Worm (Caenorhabditis elegans) whole organism, L4 larva: ENCODE measurements around the gene hpo-19.

ENCODE experiments used
- D1046.2 ChIP-seq: fragments of 200-800 bp; sonication (Bioruptor generic); IDR thresholded peaks from 2 replicates; pipeline ENCODE4 v1.3.6; 2022; ENCODE audit warnings: missing genetic modification characterization, missing compliant biosample characterization
- F10B5.3 ChIP-seq: sonication (generic microtip); optimal IDR thresholded peaks from 2 replicates; lab custom pipeline; 2016; ENCODE audit warnings: mild to moderate bottlenecking, missing genetic modification characterization, missing compliant biosample characterization
- R02D3.7 ChIP-seq: fragments of 150-350 bp; sonication (generic microtip); optimal IDR thresholded peaks from 3 replicates; lab custom pipeline; 2014; ENCODE audit warnings: missing biosample characterization, missing genetic modification characterization
- T20F7.1 ChIP-seq: fragments of 200-800 bp; sonication (Bioruptor generic); optimal IDR thresholded peaks from 2 replicates; lab custom pipeline; 2018; ENCODE audit warnings: mild to moderate bottlenecking, missing genetic modification characterization, missing compliant biosample characterization
- ZK546.5 ChIP-seq, 2 experiments: sonication (generic microtip); optimal IDR thresholded peaks; 2 replicates each; lab custom pipeline; 2017; ENCODE audit warnings: missing biosample characterization in 2 of 2, missing genetic modification characterization in 2 of 2
- ceh-20 ChIP-seq: fragments of 200-800 bp; sonication (Bioruptor generic); IDR thresholded peaks from 2 replicates; pipeline ENCODE4 v1.3.6; 2022; ENCODE audit warnings: missing genetic modification reagents, missing genetic modification characterization, missing compliant biosample characterization
- ceh-32 ChIP-seq: sonication (generic microtip); optimal IDR thresholded peaks from 2 replicates; lab custom pipeline; 2016; ENCODE audit warnings: mild to moderate bottlenecking, missing genetic modification characterization, missing compliant biosample characterization; ENCODE audit not compliant: poor library complexity
- ces-1 ChIP-seq: fragments of 150-350 bp; sonication (generic microtip); optimal IDR thresholded peaks from 4 replicates; lab custom pipeline; 2014; ENCODE audit warnings: missing biosample characterization, missing genetic modification reagents, missing genetic modification characterization
- cey-2 ChIP-seq: sonication (generic microtip); optimal IDR thresholded peaks from 3 replicates; lab custom pipeline; 2017; ENCODE audit warnings: missing genetic modification characterization, mild to moderate bottlenecking, missing compliant biosample characterization, antibody characterized with exemption, borderline replicate concordance; ENCODE audit not compliant: insufficient read depth
- daf-16 ChIP-seq, 3 experiments: sonication (generic microtip); optimal IDR thresholded peaks; 2 replicates each; lab custom pipeline; 2016 to 2017; ENCODE audit warnings: missing genetic modification characterization in 3 of 3, missing genetic modification reagents in 3 of 3, mild to moderate bottlenecking in 2 of 3, missing compliant biosample characterization in 2 of 3, missing biosample characterization in 1 of 3, moderate library complexity in 1 of 3
- dmd-6 ChIP-seq: fragments of 200-800 bp; sonication (Bioruptor generic); IDR thresholded peaks from 2 replicates; pipeline ENCODE4 v1.3.6; 2022; ENCODE audit warnings: missing genetic modification reagents, missing genetic modification characterization, missing compliant biosample characterization
- dpl-1 ChIP-seq: fragments of 150-350 bp; optimal IDR thresholded peaks from 2 replicates; lab custom pipeline; 2014; ENCODE audit warnings: missing biosample characterization, missing genetic modification reagents, missing genetic modification characterization
- dve-1 ChIP-seq: sonication (generic microtip); optimal IDR thresholded peaks from 2 replicates; lab custom pipeline; 2017; ENCODE audit warnings: antibody characterized with exemption, mild to moderate bottlenecking, missing genetic modification characterization, missing compliant biosample characterization; ENCODE audit not compliant: insufficient read depth
- egl-27 ChIP-seq: sonication (generic microtip); optimal IDR thresholded peaks from 3 replicates; lab custom pipeline; 2017; ENCODE audit warnings: missing biosample characterization, missing genetic modification reagents, missing genetic modification characterization
- hlh-11 ChIP-seq: fragments of 200-800 bp; sonication (Bioruptor generic); optimal IDR thresholded peaks from 2 replicates; lab custom pipeline; 2018; ENCODE audit warnings: mild to moderate bottlenecking, missing genetic modification characterization, missing compliant biosample characterization
- hmg-1.1 ChIP-seq: fragments of 200-800 bp; sonication (Bioruptor generic); IDR thresholded peaks from 2 replicates; pipeline ENCODE4 v1.3.6; 2022; ENCODE audit warnings: missing genetic modification reagents, missing genetic modification characterization, missing compliant biosample characterization
- lin-1 ChIP-seq: fragments of 200-800 bp; sonication (Bioruptor generic); IDR thresholded peaks from 2 replicates; pipeline ENCODE4 v1.3.6; 2022; ENCODE audit warnings: missing genetic modification reagents, missing genetic modification characterization, missing compliant biosample characterization
- lin-13 ChIP-seq: fragments of 150-350 bp; optimal IDR thresholded peaks from 2 replicates; lab custom pipeline; 2014; ENCODE audit warnings: missing biosample characterization, missing genetic modification reagents, missing genetic modification characterization
- lir-3 ChIP-seq: sonication (generic microtip); optimal IDR thresholded peaks from 2 replicates; lab custom pipeline; 2016; ENCODE audit warnings: mild to moderate bottlenecking, missing genetic modification characterization, missing compliant biosample characterization
- madf-5 ChIP-seq, 2 experiments: fragments of 200-800 bp; sonication (Bioruptor generic); IDR thresholded peaks; 2 replicates each; pipeline ENCODE4 v1.3.6; 2022; ENCODE audit warnings: missing compliant biosample characterization in 2 of 2, missing genetic modification characterization in 2 of 2
- madf-9 ChIP-seq: fragments of 200-800 bp; sonication (Bioruptor generic); conservative IDR thresholded peaks from 2 replicates; pipeline ENCODE4 v1.3.6; 2022; ENCODE audit warnings: missing genetic modification reagents, missing genetic modification characterization, missing compliant biosample characterization
- mdl-1 ChIP-seq, 2 experiments: fragments of 150-350 bp in 1 of 2; sonication (generic microtip) in 1 of 2; optimal IDR thresholded peaks; 2 replicates each; lab custom pipeline; 2014 to 2017; ENCODE audit warnings: missing biosample characterization in 2 of 2, missing genetic modification characterization in 2 of 2
- mep-1 ChIP-seq: fragments of 150-350 bp; sonication (generic microtip); optimal IDR thresholded peaks from 3 replicates; lab custom pipeline; 2014; ENCODE audit warnings: missing biosample characterization, missing genetic modification characterization
- mxl-2 ChIP-seq: fragments of 200-800 bp; sonication (Bioruptor generic); conservative IDR thresholded peaks from 2 replicates; pipeline ENCODE4 v1.3.6; 2022; ENCODE audit warnings: missing genetic modification reagents, missing genetic modification characterization, missing compliant biosample characterization
- mxl-3 ChIP-seq: fragments of 200-800 bp; sonication (Bioruptor generic); optimal IDR thresholded peaks from 2 replicates; lab custom pipeline; 2018; ENCODE audit warnings: mild to moderate bottlenecking, missing genetic modification characterization, missing compliant biosample characterization
- nhr-102 ChIP-seq: sonication (generic microtip); optimal IDR thresholded peaks from 2 replicates; lab custom pipeline; 2016; ENCODE audit warnings: mild to moderate bottlenecking, missing genetic modification characterization, moderate library complexity, missing compliant biosample characterization
- nhr-237 ChIP-seq: sonication (generic microtip); optimal IDR thresholded peaks from 2 replicates; lab custom pipeline; 2017; ENCODE audit warnings: missing biosample characterization, missing genetic modification characterization
- nhr-28 ChIP-seq: fragments of 150-350 bp; optimal IDR thresholded peaks from 2 replicates; lab custom pipeline; 2014; ENCODE audit warnings: missing biosample characterization, missing genetic modification characterization
- nhr-41 ChIP-seq: fragments of 200-800 bp; sonication (Bioruptor generic); IDR thresholded peaks from 2 replicates; pipeline ENCODE4 v1.3.6; 2022; ENCODE audit warnings: missing genetic modification reagents, missing genetic modification characterization, missing compliant biosample characterization
- nhr-42 ChIP-seq: fragments of 200-800 bp; sonication (Bioruptor generic); IDR thresholded peaks from 2 replicates; pipeline ENCODE4 v1.3.6; 2022; ENCODE audit warnings: missing genetic modification characterization, missing compliant biosample characterization
- nhr-48 ChIP-seq: sonication (generic microtip); optimal IDR thresholded peaks from 2 replicates; lab custom pipeline; 2016; ENCODE audit warnings: mild to moderate bottlenecking, missing genetic modification characterization, missing compliant biosample characterization
- nhr-76 ChIP-seq: fragments of 150-350 bp; optimal IDR thresholded peaks from 2 replicates; lab custom pipeline; 2014; ENCODE audit warnings: missing biosample characterization, missing genetic modification characterization
- nhr-77 ChIP-seq: fragments of 150-350 bp; optimal IDR thresholded peaks from 2 replicates; lab custom pipeline; 2014; ENCODE audit warnings: missing biosample characterization, missing genetic modification characterization
- pha-4 ChIP-seq, 2 experiments: fragments of 150-350 bp in 1 of 2; fragments of 200-800 bp in 1 of 2; sonication (Bioruptor generic) in 1 of 2; IDR thresholded peaks in 1 of 2; optimal IDR thresholded peaks in 1 of 2; 2 replicates each; pipeline versions ENCODE4 v1.3.6 to Lab custom; 2014 to 2022; ENCODE audit warnings: missing genetic modification characterization in 2 of 2, missing genetic modification reagents in 2 of 2, missing biosample characterization in 1 of 2, missing compliant biosample characterization in 1 of 2
- php-3 ChIP-seq: fragments of 200-800 bp; sonication (Bioruptor generic); IDR thresholded peaks from 2 replicates; pipeline ENCODE4 v1.3.6; 2022; ENCODE audit warnings: missing genetic modification reagents, missing genetic modification characterization, missing compliant biosample characterization
- pqm-1 ChIP-seq: sonication (generic microtip); optimal IDR thresholded peaks from 2 replicates; lab custom pipeline; 2017; ENCODE audit warnings: missing biosample characterization, missing genetic modification characterization
- rbr-2 ChIP-seq: sonication (generic microtip); optimal IDR thresholded peaks from 2 replicates; lab custom pipeline; 2016; ENCODE audit warnings: missing genotype, missing genetic modification characterization, missing compliant biosample characterization
- saeg-2 ChIP-seq: fragments of 200-800 bp; sonication (Bioruptor generic); IDR thresholded peaks from 2 replicates; pipeline ENCODE4 v1.3.6; 2022; ENCODE audit warnings: missing genetic modification reagents, missing genetic modification characterization, missing compliant biosample characterization
- skn-1 ChIP-seq: fragments of 150-350 bp; optimal IDR thresholded peaks from 2 replicates; lab custom pipeline; 2014; ENCODE audit warnings: missing biosample characterization, missing genetic modification characterization
- spr-3 ChIP-seq: fragments of 200-800 bp; sonication (Bioruptor generic); optimal IDR thresholded peaks from 2 replicates; lab custom pipeline; 2018; ENCODE audit warnings: mild to moderate bottlenecking, missing genetic modification characterization, missing compliant biosample characterization
- tra-1 ChIP-seq: fragments of 200-800 bp; sonication (Bioruptor generic); IDR thresholded peaks from 2 replicates; pipeline ENCODE4 v1.3.6; 2022; ENCODE audit warnings: missing genetic modification reagents, missing genetic modification characterization, missing compliant biosample characterization
- unc-62 ChIP-seq, 3 experiments: fragments of 150-350 bp in 1 of 3; sonication (generic microtip); optimal IDR thresholded peaks in 2 of 3; peaks in 1 of 3; 1 replicate in 1 of 3; 2 replicates in 2 of 3; lab custom pipeline; 2014 to 2017; ENCODE audit warnings: missing biosample characterization in 3 of 3, missing genetic modification characterization in 3 of 3, missing genetic modification reagents in 3 of 3, missing genotype in 1 of 3
- vab-7 ChIP-seq: fragments of 200-800 bp; sonication (Bioruptor generic); IDR thresholded peaks from 2 replicates; pipeline ENCODE4 v1.3.6; 2022; ENCODE audit warnings: missing genetic modification reagents, missing genetic modification characterization, missing compliant biosample characterization
- zfp-3 ChIP-seq: fragments of 200-800 bp; sonication (Bioruptor generic); conservative IDR thresholded peaks from 2 replicates; pipeline ENCODE4 v1.3.6; 2022; ENCODE audit warnings: missing genetic modification reagents, missing genetic modification characterization, missing compliant biosample characterization

Gene hpo-19

DNA sequence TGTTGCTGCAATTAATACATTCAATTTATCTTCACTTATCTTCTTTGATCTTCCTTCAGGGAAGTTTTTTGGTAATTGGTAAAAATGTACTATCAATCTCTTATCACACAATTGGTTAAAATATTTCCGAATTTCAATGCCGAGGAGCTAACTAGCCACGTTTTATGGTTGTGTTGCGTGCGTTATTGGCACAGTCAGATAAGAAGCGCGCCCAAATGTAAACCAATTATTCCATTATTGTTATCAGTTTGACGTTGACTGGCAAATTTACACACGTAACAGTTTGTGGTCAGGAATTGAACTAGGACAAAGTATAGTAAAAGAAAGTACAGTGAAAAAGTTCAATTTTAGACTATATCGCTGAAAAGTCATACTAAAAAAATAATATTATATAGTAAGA is 28.9 kb upstream of the hpo-19 start (continued):
- TF ChIP-seq hlh-11 (tag; lab: Kevin White, UChicago) (peak; percentile 63), R02D3.7 (tag; lab: Kevin White, UChicago) (no peak), nhr-76 (tag; lab: Kevin White, UChicago) (no peak), skn-1 (tag; lab: Kevin White, UChicago) (no peak), ceh-32 (tag; lab: Kevin White, UChicago) (no peak), T20F7.1 (no peak), nhr-42 (GFP tag; lab: Robert Waterston, UW) (no peak), madf-5 (GFP tag; IDR thresholded peaks at IDR 0.05; lab: Robert Waterston, UW) (no peak), lin-1 (GFP tag; lab: Robert Waterston, UW) (no peak), saeg-2 (GFP tag; lab: Robert Waterston, UW) (no peak), dpl-1 (GFP tag; lab: Kevin White, UChicago) (no peak), D1046.2 (GFP tag; lab: Robert Waterston, UW) (no peak), ces-1 (no peak), ZK546.5 (tag; optimal IDR thresholded peaks at IDR 0.05; lab: Kevin White, UChicago) (no peak), nhr-237 (tag; lab: Kevin White, UChicago) (no peak), nhr-77 (tag; lab: Kevin White, UChicago) (no peak), cey-2 (tag; lab: Kevin White, UChicago) (no peak)
- TF ChIP-seq, all 104 proteins: peak for 9

DNA sequence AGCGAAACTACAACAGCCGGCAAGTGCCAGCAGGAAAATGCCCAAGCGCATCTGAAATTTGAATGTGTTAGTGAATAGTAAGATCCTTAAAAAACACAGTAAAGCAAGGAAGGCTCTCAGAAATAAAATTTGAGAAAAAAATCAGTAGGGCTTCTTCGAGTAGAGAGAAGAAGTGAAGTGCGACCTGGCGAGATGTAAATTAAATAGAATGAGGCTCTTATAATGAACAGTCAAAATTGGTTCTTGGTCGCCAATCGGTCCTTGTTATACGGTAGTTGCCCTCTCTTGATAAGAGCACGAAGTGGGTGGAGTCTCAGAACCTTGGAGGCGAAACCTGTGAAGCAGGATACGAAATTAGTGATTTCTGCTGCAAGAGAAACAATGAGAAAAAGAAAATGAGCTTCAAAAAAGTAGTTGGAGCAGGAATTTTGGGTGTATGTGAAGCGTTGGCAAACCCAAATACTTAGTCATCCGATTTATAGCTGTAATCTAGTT is 27.7 kb upstream of the hpo-19 start, which contains the start of gene bcf-1:
Gene bcf-1 (minus strand): TSS at position 51 of the 495 bp plus-strand sequence.
- TF ChIP-seq egl-27 (no peak), php-3 (GFP tag; lab: Robert Waterston, UW) (0 out of 2 replicates have a peak, but pooled peaks have one; percentile 52), dmd-6 (peak; percentile 63), pha-4 (GFP tag; IDR thresholded peaks at IDR 0.05; lab: Robert Waterston, UW) (no peak), pha-4 (tag; optimal IDR thresholded peaks at IDR 0.05; lab: Kevin White, UChicago) (no peak), pqm-1 (tag; lab: Kevin White, UChicago) (peak; percentile 79), lin-13 (GFP tag; lab: Kevin White, UChicago) (no peak), lir-3 (tag; lab: Kevin White, UChicago) (no peak), hlh-11 (tag; lab: Kevin White, UChicago) (peak; percentile 33), rbr-2 (tag; lab: Kevin White, UChicago) (no peak), zfp-3 (GFP tag; lab: Robert Waterston, UW) (no peak), dpl-1 (GFP tag; lab: Kevin White, UChicago) (no peak), nhr-28 (tag; lab: Kevin White, UChicago) (peak; percentile 29)

- TF ChIP-seq dmd-6 (peak; percentile 93), nhr-48 (tag; lab: Kevin White, UChicago) (peak; percentile 37), F10B5.3 (tag; lab: Kevin White, UChicago) (no peak), nhr-102 (tag; lab: Kevin White, UChicago) (peak; percentile 31), daf-16 (GFP tag; optimal IDR thresholded peaks at IDR 0.05; lab: Kevin White, UChicago) (no peak), daf-16 (tag; optimal IDR thresholded peaks at IDR 0.05; lab: Kevin White, UChicago) (peak; percentile 34), vab-7 (GFP tag; lab: Robert Waterston, UW) (no peak), nhr-28 (tag; lab: Kevin White, UChicago) (peak; percentile 91), unc-62 (GFP tag; optimal IDR thresholded peaks at IDR 0.05 in 1 of 2; lab: Kevin White, UChicago) (peak in 1 of 2 experiments; percentile 25), unc-62 (tag; optimal IDR thresholded peaks at IDR 0.05; lab: Kevin White, UChicago) (no peak), ceh-20 (GFP tag; lab: Robert Waterston, UW) (peak; percentile 68), nhr-77 (tag; lab: Kevin White, UChicago) (peak; percentile 54), nhr-41 (GFP tag; lab: Robert Waterston, UW) (no peak), mep-1 (peak; percentile 21), mxl-3 (peak; percentile 17), dve-1 (peak; percentile 74), madf-9 (no peak), nhr-76 (tag; lab: Kevin White, UChicago) (no peak), hmg-1.1 (GFP tag; lab: Robert Waterston, UW) (no peak), tra-1 (GFP tag; lab: Robert Waterston, UW) (peak; percentile 67; the same call in 1 of the 2 replicates), mdl-1 (tag; optimal IDR thresholded peaks at IDR 0.05; lab: Kevin White, UChicago) (peak in 1 of 2 experiments; percentile 75), spr-3 (GFP tag; lab: Kevin White, UChicago) (no peak), pqm-1 (tag; lab: Kevin White, UChicago) (peak; percentile 84), mxl-2 (GFP tag; lab: Robert Waterston, UW) (no peak), lin-1 (GFP tag; lab: Robert Waterston, UW) (0 out of 2 replicates have a peak, but pooled peaks have one; percentile 11), php-3 (GFP tag; lab: Robert Waterston, UW) (peak; percentile 99)
These were observed 25.3 kb upstream of the hpo-19 start for ce11 chrV:6411161-6411560.
